Fruit fly (Drosophila melanogaster) whole organism, wandering third instar larva: ENCODE data around the gene CG32037.

Experiments
- Abd-B ChIP-seq: fragments of >200 bp; optimal IDR thresholded peaks from 2 replicates; lab custom pipeline; 2017; ENCODE audit warnings: missing biosample characterization, missing genetic modification characterization
- CG32264 ChIP-seq: fragments of 200-800 bp; sonication (Bioruptor generic); optimal IDR thresholded peaks from 2 replicates; lab custom pipeline; 2016; ENCODE audit warnings: missing biosample characterization, missing genetic modification characterization
- CG9705 ChIP-seq: fragments of 200-800 bp; sonication (Bioruptor generic); optimal IDR thresholded peaks from 2 replicates; lab custom pipeline; 2018; ENCODE audit warnings: missing biosample characterization, mild to moderate bottlenecking, missing genetic modification characterization
- CrebA ChIP-seq: fragments of 200-800 bp; sonication (Bioruptor generic); optimal IDR thresholded peaks from 2 replicates; lab custom pipeline; 2016; ENCODE audit warnings: missing biosample characterization, mild to moderate bottlenecking, missing genetic modification characterization, borderline replicate concordance
- Dfd ChIP-seq: fragments of >200 bp; optimal IDR thresholded peaks from 2 replicates; lab custom pipeline; 2017; ENCODE audit warnings: missing biosample characterization, missing genetic modification characterization
- Dif ChIP-seq: fragments of 200-275, 200-300 bp; sonication (Bioruptor generic); optimal IDR thresholded peaks from 2 replicates; lab custom pipeline; 2018; ENCODE audit warnings: missing biosample characterization, missing genetic modification characterization; ENCODE audit not compliant: partially characterized antibody
- GATAd ChIP-seq: sonication (Bioruptor generic); optimal IDR thresholded peaks from 2 replicates; lab custom pipeline; 2016; ENCODE audit warnings: missing biosample characterization, missing genetic modification characterization
- HLH106 ChIP-seq: fragments of 200-800 bp; optimal IDR thresholded peaks from 3 replicates; lab custom pipeline; 2019; ENCODE audit warnings: missing biosample characterization, mild to moderate bottlenecking, missing genetic modification characterization, moderate library complexity
- Hnf4 ChIP-seq: fragments of 200-800 bp; sonication (Bioruptor generic); optimal IDR thresholded peaks from 2 replicates; lab custom pipeline; 2016; ENCODE audit warnings: missing biosample characterization, mild to moderate bottlenecking, missing genetic modification characterization
- Hr78 ChIP-seq: fragments of >200 bp; optimal IDR thresholded peaks from 2 replicates; lab custom pipeline; 2017; ENCODE audit warnings: missing biosample characterization, missing genetic modification characterization
- Hr83 ChIP-seq: fragments of 200-300 bp; sonication (Bioruptor generic); optimal IDR thresholded peaks from 2 replicates; lab custom pipeline; 2016; ENCODE audit warnings: missing biosample characterization, mild to moderate bottlenecking, missing genetic modification characterization, moderate library complexity; ENCODE audit not compliant: poor library complexity, severe bottlenecking
- Jra ChIP-seq: sonication (Bioruptor generic); optimal IDR thresholded peaks from 2 replicates; lab custom pipeline; 2016; ENCODE audit warnings: missing biosample characterization, missing genetic modification characterization
- Mio ChIP-seq: sonication (Bioruptor generic); optimal IDR thresholded peaks from 2 replicates; lab custom pipeline; 2016; ENCODE audit warnings: missing biosample characterization, missing genetic modification characterization
- Myc ChIP-seq: fragments of >200 bp; optimal IDR thresholded peaks from 2 replicates; lab custom pipeline; 2017
- N ChIP-seq: fragments of >200 bp; optimal IDR thresholded peaks from 2 replicates; lab custom pipeline; 2018; ENCODE audit warnings: missing biosample characterization, missing external identifiers, missing genetic modification characterization
- OdsH ChIP-seq: fragments of 200-800 bp; sonication (Bioruptor generic); optimal IDR thresholded peaks from 2 replicates; lab custom pipeline; 2016; ENCODE audit warnings: missing biosample characterization, mild to moderate bottlenecking, missing genetic modification characterization
- Rel ChIP-seq, 2 experiments: fragments of 200-800 bp; sonication (Bioruptor generic) in 1 of 2; optimal IDR thresholded peaks; 2 replicates in 1 of 2; 3 replicates in 1 of 2; lab custom pipeline; 2016 to 2019; ENCODE audit warnings: mild to moderate bottlenecking in 2 of 2, missing biosample characterization in 2 of 2, missing genetic modification characterization in 2 of 2, moderate library complexity in 1 of 2
- Sp1 ChIP-seq: fragments of 200-800 bp; sonication (Bioruptor generic); optimal IDR thresholded peaks from 3 replicates; lab custom pipeline; 2019; ENCODE audit warnings: missing biosample characterization, mild to moderate bottlenecking, missing genetic modification characterization, moderate library complexity
- Vsx2 ChIP-seq: fragments of 200-300, 225-300 bp; sonication (Bioruptor generic); optimal IDR thresholded peaks from 2 replicates; lab custom pipeline; 2018; ENCODE audit warnings: missing biosample characterization, missing genetic modification characterization; ENCODE audit not compliant: partially characterized antibody
- br ChIP-seq: fragments of 200-800 bp; sonication (Bioruptor generic); optimal IDR thresholded peaks from 2 replicates; lab custom pipeline; 2016; ENCODE audit warnings: missing biosample characterization, missing genetic modification characterization
- brk ChIP-seq: fragments of 200-800 bp; sonication (Bioruptor generic); optimal IDR thresholded peaks from 2 replicates; lab custom pipeline; 2016; ENCODE audit warnings: missing biosample characterization, mild to moderate bottlenecking, missing genetic modification characterization
- dl ChIP-seq, 2 experiments: fragments of 175-275, 200-275 bp in 1 of 2; fragments of 200-275 bp in 1 of 2; sonication (Bioruptor generic); optimal IDR thresholded peaks; lab custom pipeline; 2018; ENCODE audit warnings: mild to moderate bottlenecking in 2 of 2, missing biosample characterization in 2 of 2, missing genetic modification characterization in 2 of 2, moderate library complexity in 2 of 2; ENCODE audit not compliant: partially characterized antibody in 2 of 2, insufficient read depth in 1 of 2
- dmrt93B ChIP-seq: fragments of 200-800 bp; sonication (Bioruptor generic); optimal IDR thresholded peaks from 2 replicates; lab custom pipeline; 2018; ENCODE audit warnings: missing biosample characterization, mild to moderate bottlenecking, missing genetic modification characterization
- dsf ChIP-seq: sonication (Bioruptor generic); optimal IDR thresholded peaks from 2 replicates; lab custom pipeline; 2016; ENCODE audit warnings: missing biosample characterization, missing genetic modification characterization, borderline replicate concordance
- ey ChIP-seq: fragments of 200-800 bp; sonication (Bioruptor generic); optimal IDR thresholded peaks from 2 replicates; lab custom pipeline; 2016; ENCODE audit warnings: missing biosample characterization, missing genetic modification characterization
- foxo ChIP-seq, 2 experiments: fragments of 200-800 bp; sonication (Bioruptor generic); optimal IDR thresholded peaks; 2 replicates in 1 of 2; 3 replicates in 1 of 2; lab custom pipeline; 2016 to 2017; ENCODE audit warnings: missing biosample characterization in 2 of 2, missing genetic modification characterization in 2 of 2
- fru ChIP-seq: fragments of 200-800 bp; sonication (Bioruptor generic); optimal IDR thresholded peaks from 3 replicates; lab custom pipeline; 2016; ENCODE audit warnings: missing biosample characterization, mild to moderate bottlenecking, missing genetic modification characterization
- h ChIP-seq: fragments of 200-800 bp; sonication (Bioruptor generic); optimal IDR thresholded peaks from 3 replicates; lab custom pipeline; 2016; ENCODE audit warnings: missing biosample characterization, mild to moderate bottlenecking, missing genetic modification characterization
- jim ChIP-seq: fragments of 175-275, 200-325 bp; sonication (Bioruptor generic); optimal IDR thresholded peaks from 2 replicates; lab custom pipeline; 2016; ENCODE audit warnings: missing biosample characterization, mild to moderate bottlenecking, missing genetic modification characterization
- lola ChIP-seq: fragments of >200 bp; optimal IDR thresholded peaks from 2 replicates; lab custom pipeline; 2017; ENCODE audit warnings: missing biosample characterization, missing genetic modification characterization
- pan ChIP-seq: fragments of >200 bp; optimal IDR thresholded peaks from 2 replicates; lab custom pipeline; 2017
- psq ChIP-seq: fragments of 200-800 bp; sonication (Bioruptor generic); optimal IDR thresholded peaks from 3 replicates; lab custom pipeline; 2017; ENCODE audit warnings: missing biosample characterization, mild to moderate bottlenecking, missing genetic modification characterization, moderate library complexity
- rgr ChIP-seq: fragments of 200-800 bp; sonication (Bioruptor generic); optimal IDR thresholded peaks from 3 replicates; lab custom pipeline; 2016; ENCODE audit warnings: missing biosample characterization, mild to moderate bottlenecking, missing genetic modification characterization
- sage ChIP-seq: fragments of 200-800 bp; sonication (Bioruptor generic); optimal IDR thresholded peaks from 2 replicates; lab custom pipeline; 2016; ENCODE audit warnings: missing biosample characterization, mild to moderate bottlenecking, missing genetic modification characterization
- sv ChIP-seq: fragments of 200-800 bp; sonication (Bioruptor generic); optimal IDR thresholded peaks from 3 replicates; lab custom pipeline; 2016; ENCODE audit warnings: missing biosample characterization, missing genetic modification characterization
- tai ChIP-seq: sonication (Bioruptor generic); optimal IDR thresholded peaks from 2 replicates; lab custom pipeline; 2016; ENCODE audit warnings: missing biosample characterization, missing genetic modification characterization
- usp ChIP-seq: fragments of >200 bp; optimal IDR thresholded peaks from 2 replicates; lab custom pipeline; 2017; ENCODE audit warnings: missing biosample characterization, missing genetic modification characterization
- woc ChIP-seq: sonication (Bioruptor generic); optimal IDR thresholded peaks from 2 replicates; lab custom pipeline; 2016; ENCODE audit warnings: missing biosample characterization, mild to moderate bottlenecking, missing genetic modification characterization

The CG32037 gene

DNA sequence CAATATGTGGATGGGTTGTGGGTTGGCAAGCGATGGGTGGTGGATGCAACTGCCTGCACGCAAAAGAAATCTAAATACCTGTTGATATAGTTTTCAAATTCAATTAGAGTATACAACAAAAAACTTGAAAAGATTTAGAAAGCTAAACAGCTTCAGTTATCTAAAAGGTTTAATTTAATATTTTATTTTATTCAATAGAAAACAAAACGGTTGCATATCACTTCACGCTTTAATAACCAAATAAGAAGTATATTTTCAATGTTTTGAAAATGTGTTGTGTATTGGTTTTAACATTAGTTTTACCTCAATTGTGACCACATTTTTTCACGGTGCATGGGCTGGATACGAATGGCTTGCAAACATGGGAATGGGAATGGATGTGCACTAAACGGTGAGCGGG lies 2.4 kb downstream of the CG32037 start:
- TF ChIP-seq GATAd (GFP tag; lab: Kevin White, UChicago) (no peak), Myc (lab: Kevin White, UChicago) (no peak), sv (no peak), dl (GFP tag; optimal IDR thresholded peaks at IDR 0.05; lab: Kevin White, UChicago; ENCODE audit: insufficient read depth in 1 of 2, partially characterized antibody in 2 of 2) (no peak), Hr78 (GFP tag; lab: Kevin White, UChicago) (no peak), Dif (GFP tag; lab: Kevin White, UChicago) (no peak)

DNA sequence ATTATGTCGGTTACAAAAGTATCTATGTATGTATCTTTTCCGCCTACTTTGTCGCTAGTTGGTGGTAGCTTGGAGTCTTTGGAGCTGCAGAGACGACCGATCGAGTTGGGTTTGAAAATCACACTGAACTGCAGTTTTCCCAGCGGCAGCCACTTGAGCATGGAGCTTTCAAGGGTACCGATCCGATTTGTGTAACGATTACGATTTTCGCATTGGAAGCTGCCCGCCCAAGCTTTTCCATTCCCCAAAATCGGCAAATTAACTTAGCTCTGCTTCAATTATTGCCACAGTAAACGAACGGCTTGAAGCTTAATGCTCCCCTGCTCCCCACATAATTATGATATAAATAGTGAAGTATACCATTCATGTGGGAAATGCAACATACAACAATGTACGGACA lies 2.9 kb downstream of the CG32037 start, which contains the start of gene CG32036:
TSS of gene CG32036 (minus strand) at position 101 of the 400 bp plus-strand sequence.
- TF ChIP-seq jim, result no peak
- TF ChIP-seq CG32264 (GFP tag; lab: Kevin White, UChicago), result no peak
- TF ChIP-seq Jra (GFP tag; lab: Kevin White, UChicago), result no peak
- no peak for TF ChIP-seq sage
- no peak for TF ChIP-seq pan (lab: Kevin White, UChicago)
- no peak for TF ChIP-seq CrebA (GFP tag; lab: Kevin White, UChicago)
- TF ChIP-seq Hr83 (GFP tag; lab: Kevin White, UChicago), result no peak
- no peak for TF ChIP-seq Myc (lab: Kevin White, UChicago)
- no peak for TF ChIP-seq dl (GFP tag; optimal IDR thresholded peaks at IDR 0.05; lab: Kevin White, UChicago; ENCODE audit: insufficient read depth in 1 of 2, partially characterized antibody in 2 of 2)

DNA sequence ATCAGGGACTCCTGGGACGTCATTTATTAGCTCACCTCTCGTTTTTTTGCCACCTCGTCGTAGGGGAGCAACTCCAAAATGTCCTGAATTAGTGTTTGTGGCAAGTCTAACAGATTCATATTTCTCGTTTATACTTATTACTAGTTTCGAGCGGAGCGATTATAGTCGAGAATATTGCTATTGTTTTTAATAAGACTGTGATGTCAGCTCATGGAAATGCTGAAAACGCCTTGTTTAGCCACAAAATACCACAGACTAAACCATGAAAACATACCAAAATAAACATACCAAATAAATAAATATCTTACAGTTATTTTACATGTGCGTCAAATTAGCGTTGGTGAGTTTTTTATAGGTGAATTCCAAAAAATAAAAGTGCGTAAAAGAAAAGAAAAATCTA lies 4.4 kb downstream of the CG32037 start, which contains the start of gene pall:
TSS of gene pall (minus strand) at position 205 of the 400 bp plus-strand sequence.
- TF ChIP-seq dl (GFP tag; optimal IDR thresholded peaks at IDR 0.05; lab: Kevin White, UChicago; ENCODE audit: insufficient read depth in 1 of 2, partially characterized antibody in 2 of 2) (no peak), Rel (GFP tag; optimal IDR thresholded peaks at IDR 0.05; lab: Kevin White, UChicago) (no peak), Rel (tag; optimal IDR thresholded peaks at IDR 0.05; lab: Kevin White, UChicago) (peak; percentile 40), dmrt93B (GFP tag; lab: Kevin White, UChicago) (no peak), dsf (no peak), lola (GFP tag; lab: Kevin White, UChicago) (no peak), Vsx2 (GFP tag; lab: Kevin White, UChicago) (no peak), fru (GFP tag; lab: Kevin White, UChicago) (no peak), brk (no peak), Abd-B (GFP tag; lab: Kevin White, UChicago) (no peak), Myc (lab: Kevin White, UChicago) (peak; percentile 48), h (GFP tag; lab: Kevin White, UChicago) (no peak)

DNA sequence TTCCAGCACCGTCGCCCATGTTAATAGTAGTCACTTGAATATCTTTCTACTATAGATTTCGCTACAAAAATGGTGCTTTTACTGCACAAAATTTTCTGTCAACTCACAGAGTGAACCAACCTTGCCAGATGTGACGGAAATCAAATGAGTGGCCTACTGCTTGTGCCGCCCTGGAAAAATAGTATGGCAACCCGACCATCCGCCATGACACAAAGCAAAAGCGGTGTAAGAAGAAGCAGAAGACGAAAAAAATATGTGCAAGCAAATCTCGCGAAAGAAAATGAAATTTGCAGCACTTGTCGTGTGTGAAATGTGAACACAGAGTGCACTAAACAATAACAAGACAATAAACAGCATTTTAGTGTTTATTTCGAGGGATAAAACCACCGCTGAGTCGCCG lies 15.2 kb downstream of the CG32037 start, which contains the start of the genes Uch-L5 and Jarid2:
TSS of gene Uch-L5 (minus strand) at position 137 of the 400 bp plus-strand sequence.
TSS of gene Jarid2 (plus strand) at position 210 of the 400 bp plus-strand sequence.
- TF ChIP-seq woc (GFP tag; lab: Kevin White, UChicago) (no peak), rgr (GFP tag; lab: Kevin White, UChicago) (peak; percentile 68), foxo (GFP tag; optimal IDR thresholded peaks at IDR 0.05; lab: Kevin White, UChicago) (peak in 1 of 2 experiments; percentile 78), br (GFP tag; lab: Kevin White, UChicago) (no peak), Sp1 (peak; percentile 55), pan (lab: Kevin White, UChicago) (no peak), sv (no peak), Rel (GFP tag; optimal IDR thresholded peaks at IDR 0.05; lab: Kevin White, UChicago) (no peak), Rel (tag; optimal IDR thresholded peaks at IDR 0.05; lab: Kevin White, UChicago) (peak; percentile 51), Hr78 (GFP tag; lab: Kevin White, UChicago) (no peak), Abd-B (GFP tag; lab: Kevin White, UChicago) (no peak), CG32264 (GFP tag; lab: Kevin White, UChicago) (no peak), Mio (GFP tag; lab: Kevin White, UChicago) (no peak), HLH106 (tag; lab: Kevin White, UChicago) (peak; percentile 48), fru (GFP tag; lab: Kevin White, UChicago) (peak; percentile 49), tai (GFP tag; lab: Kevin White, UChicago) (no peak), Hnf4 (no peak), sage (no peak), Dif (GFP tag; lab: Kevin White, UChicago) (no peak), Jra (GFP tag; lab: Kevin White, UChicago) (no peak), dsf (no peak), dmrt93B (GFP tag; lab: Kevin White, UChicago) (no peak), GATAd (GFP tag; lab: Kevin White, UChicago) (no peak), OdsH (peak; percentile 35), lola (GFP tag; lab: Kevin White, UChicago) (no peak), ey (GFP tag; lab: Kevin White, UChicago) (peak; percentile 47), psq (GFP tag; lab: Kevin White, UChicago) (peak; percentile 70), CrebA (GFP tag; lab: Kevin White, UChicago) (no peak), jim (no peak), h (GFP tag; lab: Kevin White, UChicago) (peak; percentile 66), Myc (lab: Kevin White, UChicago) (no peak), N (no peak), usp (GFP tag; lab: Kevin White, UChicago) (no peak), Vsx2 (GFP tag; lab: Kevin White, UChicago) (no peak), CG9705 (GFP tag; lab: Kevin White, UChicago) (peak; percentile 37), dl (GFP tag; optimal IDR thresholded peaks at IDR 0.05; lab: Kevin White, UChicago; ENCODE audit: insufficient read depth in 1 of 2, partially characterized antibody in 2 of 2) (no peak), brk (no peak), Dfd (GFP tag; lab: Kevin White, UChicago) (no peak), Hr83 (GFP tag; lab: Kevin White, UChicago) (peak; percentile 83)
- TF ChIP-seq, all 38 proteins: peak for 12
